Fruit fly (Drosophila melanogaster) whole organism, prepupa: ENCODE results near the gene alpha-Est9.

ENCODE experiments used
- Blimp-1 ChIP-seq: fragments of 200-800 bp; sonication (Bioruptor generic); optimal IDR thresholded peaks from 3 replicates; lab custom pipeline; 2017; ENCODE audit warnings: missing biosample characterization, missing genetic modification characterization, mild to moderate bottlenecking, moderate library complexity, missing genetic modification reagents
- CG10669 ChIP-seq: fragments of 200-800 bp; sonication (Bioruptor generic); optimal IDR thresholded peaks from 3 replicates; lab custom pipeline; 2018; ENCODE audit warnings: missing biosample characterization, mild to moderate bottlenecking, missing genetic modification characterization, moderate library complexity
- CG11294 ChIP-seq: fragments of 200-800 bp; sonication (Bioruptor generic); IDR thresholded peaks from 2 replicates; pipeline ENCODE4 v1.3.6; 2022; ENCODE audit warnings: missing biosample characterization, missing genetic modification characterization
- CG11762 ChIP-seq: fragments of 200-800 bp; sonication (Bioruptor generic); optimal IDR thresholded peaks from 3 replicates; lab custom pipeline; 2016; ENCODE audit warnings: missing biosample characterization, missing genetic modification characterization; ENCODE audit not compliant: insufficient read depth
- CG15336 ChIP-seq: fragments of 200-800 bp; sonication (Bioruptor generic); IDR thresholded peaks from 2 replicates; pipeline ENCODE4 v1.3.6; 2022; ENCODE audit warnings: missing biosample characterization, missing genetic modification characterization
- CG1621 ChIP-seq: fragments of 200-800 bp; sonication (Bioruptor generic); optimal IDR thresholded peaks from 3 replicates; lab custom pipeline; 2018; ENCODE audit warnings: missing biosample characterization, mild to moderate bottlenecking, missing genetic modification characterization
- CG16779 ChIP-seq: fragments of 200-800 bp; sonication (Bioruptor generic); optimal IDR thresholded peaks from 3 replicates; lab custom pipeline; 2017; ENCODE audit warnings: missing biosample characterization, mild to moderate bottlenecking, missing genetic modification characterization
- CG31627 ChIP-seq: fragments of 200-800 bp; sonication (Bioruptor generic); optimal IDR thresholded peaks from 3 replicates; lab custom pipeline; 2016; ENCODE audit warnings: missing biosample characterization, missing genetic modification characterization
- CG32006 ChIP-seq: fragments of 200-800 bp; sonication (Bioruptor generic); optimal IDR thresholded peaks from 3 replicates; lab custom pipeline; 2017; ENCODE audit warnings: missing biosample characterization, mild to moderate bottlenecking, missing genetic modification characterization
- CG34406 ChIP-seq: fragments of 200-800 bp; sonication (Bioruptor generic); optimal IDR thresholded peaks from 3 replicates; lab custom pipeline; 2016; ENCODE audit warnings: missing biosample characterization, missing genetic modification characterization
- CG3919 ChIP-seq: fragments of 200-800 bp; sonication (Bioruptor generic); optimal IDR thresholded peaks from 3 replicates; lab custom pipeline; 2016; ENCODE audit warnings: missing biosample characterization, missing genetic modification characterization
- CG6163 ChIP-seq: fragments of 200-800 bp; sonication (Bioruptor generic); IDR thresholded peaks from 3 replicates; pipeline ENCODE4 v1.3.6; 2022; ENCODE audit warnings: missing biosample characterization, missing genetic modification characterization
- CG6276 ChIP-seq: fragments of 200-800 bp; sonication (Bioruptor generic); optimal IDR thresholded peaks from 2 replicates; lab custom pipeline; 2017; ENCODE audit warnings: missing biosample characterization, mild to moderate bottlenecking, missing genetic modification characterization
- CG6792 ChIP-seq: fragments of 200-800 bp; sonication (Bioruptor generic); optimal IDR thresholded peaks from 3 replicates; lab custom pipeline; 2016; ENCODE audit warnings: missing biosample characterization, missing genetic modification characterization
- CG9139 ChIP-seq: fragments of 200-800 bp; sonication (Bioruptor generic); optimal IDR thresholded peaks from 3 replicates; lab custom pipeline; 2017; ENCODE audit warnings: missing biosample characterization, mild to moderate bottlenecking, missing genetic modification characterization
- Eip78C ChIP-seq: fragments of 200-800 bp; sonication (Bioruptor generic); peaks from one replicate; lab custom pipeline; 2016; ENCODE audit warnings: missing biosample characterization, missing genetic modification characterization
- Gug ChIP-seq: fragments of 200-800 bp; sonication (Bioruptor generic); IDR thresholded peaks from 2 replicates; pipeline ENCODE4 v1.3.6; 2022; ENCODE audit warnings: missing biosample characterization, missing genetic modification characterization
- Hr39 ChIP-seq: fragments of 200-800 bp; sonication (Bioruptor generic); optimal IDR thresholded peaks from 2 replicates; lab custom pipeline; 2016; ENCODE audit warnings: missing biosample characterization, missing genetic modification characterization
- Hr4 ChIP-seq: fragments of 200-800 bp; sonication (Bioruptor generic); optimal IDR thresholded peaks from 3 replicates; lab custom pipeline; 2016; ENCODE audit warnings: missing biosample characterization, missing genetic modification characterization
- Lpt ChIP-seq: fragments of 200-800 bp; sonication (Bioruptor generic); optimal IDR thresholded peaks from 3 replicates; lab custom pipeline; 2016; ENCODE audit warnings: missing biosample characterization, missing genetic modification characterization
- Met ChIP-seq: fragments of 200-800 bp; sonication (Bioruptor generic); optimal IDR thresholded peaks from 3 replicates; lab custom pipeline; 2016; ENCODE audit warnings: missing biosample characterization, missing genetic modification characterization
- OdsH ChIP-seq: fragments of 200-800 bp; sonication (Bioruptor generic); optimal IDR thresholded peaks from 3 replicates; lab custom pipeline; 2016; ENCODE audit warnings: missing biosample characterization, missing genetic modification characterization
- Smox ChIP-seq: fragments of 200-800 bp; sonication (Bioruptor generic); optimal IDR thresholded peaks from 3 replicates; lab custom pipeline; 2016; ENCODE audit warnings: missing biosample characterization, missing genetic modification characterization
- Sox102F ChIP-seq: fragments of 200-800 bp; sonication (Bioruptor generic); optimal IDR thresholded peaks from 2 replicates; lab custom pipeline; 2016; ENCODE audit warnings: missing biosample characterization, mild to moderate bottlenecking, missing genetic modification characterization
- Sox14 ChIP-seq: fragments of 200-800 bp; sonication (Bioruptor generic); optimal IDR thresholded peaks from 3 replicates; lab custom pipeline; 2016; ENCODE audit warnings: missing biosample characterization, missing genetic modification characterization
- acj6 ChIP-seq: fragments of 200-800 bp; sonication (Bioruptor generic); optimal IDR thresholded peaks from 3 replicates; lab custom pipeline; 2016; ENCODE audit warnings: missing biosample characterization, missing genetic modification characterization
- cyc ChIP-seq: fragments of 200-800 bp; sonication (Bioruptor generic); optimal IDR thresholded peaks from 3 replicates; lab custom pipeline; 2016; ENCODE audit warnings: missing biosample characterization, missing genetic modification characterization
- dsx ChIP-seq: fragments of 200-800 bp; optimal IDR thresholded peaks from 3 replicates; lab custom pipeline; 2019; ENCODE audit warnings: missing biosample characterization, mild to moderate bottlenecking, missing genetic modification characterization, moderate library complexity; ENCODE audit not compliant: poor library complexity, severe bottlenecking
- esn ChIP-seq: fragments of 200-800 bp; sonication (Bioruptor generic); optimal IDR thresholded peaks from 2 replicates; lab custom pipeline; 2016; ENCODE audit warnings: missing biosample characterization, mild to moderate bottlenecking, missing genetic modification characterization, moderate library complexity
- fd59A ChIP-seq: fragments of 200-800 bp; sonication (Bioruptor generic); optimal IDR thresholded peaks from 2 replicates; lab custom pipeline; 2017; ENCODE audit warnings: missing biosample characterization, mild to moderate bottlenecking, missing genetic modification characterization, missing genetic modification reagents
- fkh ChIP-seq: fragments of 200-800 bp; sonication (Bioruptor generic); optimal IDR thresholded peaks from 3 replicates; lab custom pipeline; 2017; ENCODE audit warnings: missing biosample characterization, mild to moderate bottlenecking, missing genetic modification characterization, moderate library complexity
- lz ChIP-seq: fragments of 200-800 bp; sonication (Bioruptor generic); optimal IDR thresholded peaks from 3 replicates; lab custom pipeline; 2016; ENCODE audit warnings: missing biosample characterization, missing genetic modification characterization
- net ChIP-seq: fragments of 200-800 bp; sonication (Bioruptor generic); optimal IDR thresholded peaks from 3 replicates; lab custom pipeline; 2016; ENCODE audit warnings: missing biosample characterization, missing genetic modification characterization
- pdm3 ChIP-seq: fragments of 200-800 bp; sonication (Bioruptor generic); optimal IDR thresholded peaks from 3 replicates; lab custom pipeline; 2016; ENCODE audit warnings: missing biosample characterization, missing genetic modification characterization
- salr ChIP-seq, 2 experiments: fragments of 200-800 bp; sonication (Bioruptor generic); optimal IDR thresholded peaks; 3 replicates each; lab custom pipeline; 2016 to 2018; ENCODE audit warnings: missing biosample characterization in 2 of 2, missing genetic modification characterization in 2 of 2, mild to moderate bottlenecking in 1 of 2
- spab ChIP-seq: fragments of 200-800 bp; sonication (Bioruptor generic); optimal IDR thresholded peaks from 2 replicates; lab custom pipeline; 2017; ENCODE audit warnings: missing biosample characterization, mild to moderate bottlenecking, missing genetic modification characterization, missing genetic modification reagents
- svp ChIP-seq: fragments of 200-800 bp; sonication (Bioruptor generic); peaks from one replicate; lab custom pipeline; 2016; ENCODE audit warnings: missing biosample characterization, missing genetic modification characterization
- vri ChIP-seq: fragments of 200-800 bp; sonication (Bioruptor generic); optimal IDR thresholded peaks from 3 replicates; lab custom pipeline; 2016; ENCODE audit warnings: missing biosample characterization, mild to moderate bottlenecking, missing genetic modification characterization

The alpha-Est9 gene

dm6 chr3R:7508198-7508837, 3.4 kb upstream of the alpha-Est9 start (continued):
- TF ChIP-seq CG9139 (no peak), Sox102F (GFP tag; lab: Kevin White, UChicago) (no peak), CG11762 (GFP tag; lab: Kevin White, UChicago) (no peak), CG1621 (tag; lab: Kevin White, UChicago) (no peak), svp (peak; percentile 83), fkh (peak; percentile 5), spab (GFP tag; lab: Kevin White, UChicago) (no peak), CG16779 (no peak)

- no peak for TF ChIP-seq Blimp-1 (GFP tag; lab: Kevin White, UChicago)
- peak; percentile 44; the same call in 1 of the 2 replicates for TF ChIP-seq CG11294 (GFP tag; lab: Robert Waterston, UW)
- TF ChIP-seq CG3919 (GFP tag; lab: Kevin White, UChicago): peak; percentile 26
- TF ChIP-seq fd59A (GFP tag; lab: Kevin White, UChicago): no peak
- TF ChIP-seq CG6163 (GFP tag; lab: Robert Waterston, UW): 0 out of 3 replicates have a peak, but pooled peaks have one; percentile 53
- TF ChIP-seq Sox102F (GFP tag; lab: Kevin White, UChicago): peak; percentile 1
- TF ChIP-seq CG10669 (GFP tag; lab: Kevin White, UChicago): no peak
- TF ChIP-seq Met (GFP tag; lab: Kevin White, UChicago): peak; percentile 29
- peak; percentile 73 for TF ChIP-seq Eip78C
- TF ChIP-seq dsx: no peak
- no peak for TF ChIP-seq CG11762 (GFP tag; lab: Kevin White, UChicago)
- peak; percentile 86 for TF ChIP-seq fkh
- TF ChIP-seq Sox14 (GFP tag; lab: Kevin White, UChicago): peak; percentile 20
- TF ChIP-seq CG32006 (GFP tag; lab: Kevin White, UChicago): peak; percentile 60
- peak; percentile 1 for TF ChIP-seq CG6792
- no peak for TF ChIP-seq CG34406 (GFP tag; lab: Kevin White, UChicago)
- TF ChIP-seq Hr39 (GFP tag; lab: Kevin White, UChicago): peak; percentile 41
- TF ChIP-seq lz: peak; percentile 13
- peak; percentile 15 for TF ChIP-seq esn (GFP tag; lab: Kevin White, UChicago)
- peak; percentile 51 for TF ChIP-seq CG15336 (GFP tag; lab: Robert Waterston, UW)
- TF ChIP-seq CG31627 (GFP tag; lab: Kevin White, UChicago): peak; percentile 27
- TF ChIP-seq Gug (GFP tag; lab: Robert Waterston, UW): 0 out of 2 replicates have a peak, but pooled peaks have one; percentile 16
- peak; percentile 27 for TF ChIP-seq OdsH (GFP tag; lab: Kevin White, UChicago)
- TF ChIP-seq Hr4 (GFP tag; lab: Kevin White, UChicago): peak; percentile 64
- peak; percentile 26 for TF ChIP-seq vri (GFP tag; lab: Kevin White, UChicago)
- TF ChIP-seq svp: peak; percentile 17
- TF ChIP-seq salr (GFP tag; optimal IDR thresholded peaks at IDR 0.05; lab: Kevin White, UChicago): no peak
- TF ChIP-seq Smox: no peak
- TF ChIP-seq Lpt (GFP tag; lab: Kevin White, UChicago): no peak
- TF ChIP-seq acj6 (GFP tag; lab: Kevin White, UChicago): peak; percentile 37
- TF ChIP-seq CG6276 (GFP tag; lab: Kevin White, UChicago): peak; percentile 18
- no peak for TF ChIP-seq net (GFP tag; lab: Kevin White, UChicago)
- peak; percentile 45 for TF ChIP-seq pdm3 (GFP tag; lab: Kevin White, UChicago)
- peak; percentile 15 for TF ChIP-seq cyc (GFP tag; lab: Kevin White, UChicago)
These were observed 1.6 kb upstream of the alpha-Est9 start for dm6 chr3R:7506314-7506988.
